Fruit fly (Drosophila melanogaster) whole organism, wandering third instar larva: Measurements from ENCODE around the gene B9d1.

Source experiments
- CrebA ChIP-seq: fragments of 200-800 bp; sonication (Bioruptor generic); optimal IDR thresholded peaks from 2 replicates; lab custom pipeline; 2016; ENCODE audit warnings: missing biosample characterization, mild to moderate bottlenecking, missing genetic modification characterization, borderline replicate concordance
- Myc ChIP-seq: fragments of >200 bp; optimal IDR thresholded peaks from 2 replicates; lab custom pipeline; 2017
- br ChIP-seq: fragments of 200-800 bp; sonication (Bioruptor generic); optimal IDR thresholded peaks from 2 replicates; lab custom pipeline; 2016; ENCODE audit warnings: missing biosample characterization, missing genetic modification characterization
- dl ChIP-seq, 2 experiments: fragments of 175-275, 200-275 bp in 1 of 2; fragments of 200-275 bp in 1 of 2; sonication (Bioruptor generic); optimal IDR thresholded peaks; lab custom pipeline; 2018; ENCODE audit warnings: mild to moderate bottlenecking in 2 of 2, missing biosample characterization in 2 of 2, missing genetic modification characterization in 2 of 2, moderate library complexity in 2 of 2; ENCODE audit not compliant: partially characterized antibody in 2 of 2, insufficient read depth in 1 of 2
- foxo ChIP-seq, 2 experiments: fragments of 200-800 bp; sonication (Bioruptor generic); optimal IDR thresholded peaks; 2 replicates in 1 of 2; 3 replicates in 1 of 2; lab custom pipeline; 2016 to 2017; ENCODE audit warnings: missing biosample characterization in 2 of 2, missing genetic modification characterization in 2 of 2
- h ChIP-seq: fragments of 200-800 bp; sonication (Bioruptor generic); optimal IDR thresholded peaks from 3 replicates; lab custom pipeline; 2016; ENCODE audit warnings: missing biosample characterization, mild to moderate bottlenecking, missing genetic modification characterization

- TF ChIP-seq h (GFP tag; lab: Kevin White, UChicago) (no peak), foxo (GFP tag; optimal IDR thresholded peaks at IDR 0.05; lab: Kevin White, UChicago) (no peak), dl (GFP tag; optimal IDR thresholded peaks at IDR 0.05; lab: Kevin White, UChicago; ENCODE audit: insufficient read depth in 1 of 2, partially characterized antibody in 2 of 2) (no peak), CrebA (no peak), Myc (lab: Kevin White, UChicago) (peak; percentile 53), br (GFP tag; lab: Kevin White, UChicago) (no peak)
These were observed 4.2 kb downstream of the B9d1 start, which contains the start of gene obe for dm6 chr3R:15485866-15486265.
